Worm (Caenorhabditis elegans): ENCODE data around the gene ZC302.3.

ZC302.3 gene

ce11 chrV:10715158-10716152 lies 25.8 kb downstream of the ZC302.3 start (continued):
- peak; percentile 3 for TF ChIP-seq aly-2 (tag; optimal IDR thresholded peaks at IDR 0.05)
- peak; percentile 89 for TF ChIP-seq lsy-12 (tag; optimal IDR thresholded peaks at IDR 0.05)
- peak; percentile 83 for TF ChIP-seq pha-4 (tag; optimal IDR thresholded peaks at IDR 0.05)
- TF ChIP-seq ceh-16 (tag; optimal IDR thresholded peaks at IDR 0.05): peak; percentile 63
- TF ChIP-seq elt-1 (tag; optimal IDR thresholded peaks at IDR 0.05): peak; percentile 6
- peak; percentile 98 for TF ChIP-seq fkh-10 (GFP tag; optimal IDR thresholded peaks at IDR 0.05)
- TF ChIP-seq tbx-2 (tag; optimal IDR thresholded peaks at IDR 0.05): peak; percentile 89
- no peak for TF ChIP-seq ceh-9 (tag; optimal IDR thresholded peaks at IDR 0.05)
- TF ChIP-seq skn-1 (tag; optimal IDR thresholded peaks at IDR 0.05): peak; percentile 66
- no peak for TF ChIP-seq nhr-28 (tag; optimal IDR thresholded peaks at IDR 0.05)
- TF ChIP-seq daf-12 (tag; optimal IDR thresholded peaks at IDR 0.05): no peak
- TF ChIP-seq hmg-11 (tag; optimal IDR thresholded peaks at IDR 0.05): peak; percentile 6
- TF ChIP-seq nhr-25 (tag; optimal IDR thresholded peaks at IDR 0.05): peak; percentile 83
- peak; percentile 4 for TF ChIP-seq ama-1 (optimal IDR thresholded peaks at IDR 0.05)
- TF ChIP-seq lin-15B (tag; optimal IDR thresholded peaks at IDR 0.05): peak; percentile 33
- no peak for TF ChIP-seq nhr-77 (tag; optimal IDR thresholded peaks at IDR 0.05)
- no peak for TF ChIP-seq ztf-11 (tag; optimal IDR thresholded peaks at IDR 0.05)
- TF ChIP-seq R02D3.7 (tag; optimal IDR thresholded peaks at IDR 0.05): peak; percentile 54
- no peak for TF ChIP-seq fkh-2 (tag; optimal IDR thresholded peaks at IDR 0.05)

- TF ChIP-seq nhr-43 (tag; optimal IDR thresholded peaks at IDR 0.05; ENCODE audit: poor library complexity, severe bottlenecking) (peak; percentile 16), elt-2 (tag; optimal IDR thresholded peaks at IDR 0.05) (peak; percentile 49), pqm-1 (tag; optimal IDR thresholded peaks at IDR 0.05) (peak; percentile 48), ama-1 (optimal IDR thresholded peaks at IDR 0.05) (peak; percentile 30), ztf-11 (tag; optimal IDR thresholded peaks at IDR 0.05) (no peak), ceh-9 (tag; optimal IDR thresholded peaks at IDR 0.05) (no peak)
Observed at ce11 chrV:10714630-10715029, 26.6 kb downstream of the ZC302.3 start.

- TF ChIP-seq ceh-82 (tag; optimal IDR thresholded peaks at IDR 0.05) (no peak), jun-1 (tag; optimal IDR thresholded peaks at IDR 0.05) (peak; percentile 32), elt-2 (tag; optimal IDR thresholded peaks at IDR 0.05) (peak; percentile 61), ZK546.5 (tag; optimal IDR thresholded peaks at IDR 0.05) (no peak), unc-39 (tag; optimal IDR thresholded peaks at IDR 0.05) (no peak), pqm-1 (tag; optimal IDR thresholded peaks at IDR 0.05) (peak; percentile 27), sea-2 (GFP tag; optimal IDR thresholded peaks at IDR 0.05) (no peak), daf-12 (tag; optimal IDR thresholded peaks at IDR 0.05) (no peak), hmg-11 (tag; optimal IDR thresholded peaks at IDR 0.05) (no peak)
Observed at ce11 chrV:10713704-10714239, 27.5 kb downstream of the ZC302.3 start.

- TF ChIP-seq nhr-23 (tag; optimal IDR thresholded peaks at IDR 0.05) (peak; percentile 3), nhr-43 (tag; optimal IDR thresholded peaks at IDR 0.05; ENCODE audit: poor library complexity, severe bottlenecking) (peak; percentile 31), nhr-76 (tag; optimal IDR thresholded peaks at IDR 0.05) (no peak)
Observed at ce11 chrV:10712608-10712900, 28.7 kb downstream of the ZC302.3 start.

ce11 chrV:10711829-10712607 lies 29.2 kb downstream of the ZC302.3 start:
- TF ChIP-seq ceh-16 (tag; optimal IDR thresholded peaks at IDR 0.05) (no peak), mml-1 (tag; optimal IDR thresholded peaks at IDR 0.05) (no peak), lsy-12 (tag; optimal IDR thresholded peaks at IDR 0.05) (peak; percentile 28), eor-1 (tag; optimal IDR thresholded peaks at IDR 0.05) (no peak), pha-4 (tag; optimal IDR thresholded peaks at IDR 0.05) (no peak), fkh-10 (GFP tag; optimal IDR thresholded peaks at IDR 0.05) (no peak), nhr-12 (tag; optimal IDR thresholded peaks at IDR 0.05) (no peak), skn-1 (tag; optimal IDR thresholded peaks at IDR 0.05) (no peak), aly-2 (tag; optimal IDR thresholded peaks at IDR 0.05) (peak; percentile 55), elt-3 (tag; optimal IDR thresholded peaks at IDR 0.05) (no peak), jun-1 (tag; optimal IDR thresholded peaks at IDR 0.05) (no peak), nhr-237 (tag; optimal IDR thresholded peaks at IDR 0.05) (no peak), nfya-1 (tag; optimal IDR thresholded peaks at IDR 0.05; ENCODE audit: insufficient read depth) (no peak), ztf-4 (tag; optimal IDR thresholded peaks at IDR 0.05) (no peak), ZK546.5 (tag; optimal IDR thresholded peaks at IDR 0.05) (no peak), hmg-11 (tag; optimal IDR thresholded peaks at IDR 0.05) (no peak), R02D3.7 (tag; optimal IDR thresholded peaks at IDR 0.05) (no peak), elt-1 (tag; optimal IDR thresholded peaks at IDR 0.05) (no peak), nhr-23 (tag; optimal IDR thresholded peaks at IDR 0.05) (peak; percentile 35), ztf-11 (tag; optimal IDR thresholded peaks at IDR 0.05) (no peak), unc-39 (tag; optimal IDR thresholded peaks at IDR 0.05) (no peak), unc-62 (GFP tag; optimal IDR thresholded peaks at IDR 0.05) (peak; percentile 9), mdl-1 (tag; optimal IDR thresholded peaks at IDR 0.05) (no peak), ceh-9 (tag; optimal IDR thresholded peaks at IDR 0.05) (no peak), nhr-25 (tag; optimal IDR thresholded peaks at IDR 0.05) (peak; percentile 17), fkh-2 (tag; optimal IDR thresholded peaks at IDR 0.05) (no peak), daf-12 (tag; optimal IDR thresholded peaks at IDR 0.05) (no peak)

All from whole organism, L3 larva.